Worm (Caenorhabditis elegans): ENCODE data around the gene Y32G9A.12.

DNA sequence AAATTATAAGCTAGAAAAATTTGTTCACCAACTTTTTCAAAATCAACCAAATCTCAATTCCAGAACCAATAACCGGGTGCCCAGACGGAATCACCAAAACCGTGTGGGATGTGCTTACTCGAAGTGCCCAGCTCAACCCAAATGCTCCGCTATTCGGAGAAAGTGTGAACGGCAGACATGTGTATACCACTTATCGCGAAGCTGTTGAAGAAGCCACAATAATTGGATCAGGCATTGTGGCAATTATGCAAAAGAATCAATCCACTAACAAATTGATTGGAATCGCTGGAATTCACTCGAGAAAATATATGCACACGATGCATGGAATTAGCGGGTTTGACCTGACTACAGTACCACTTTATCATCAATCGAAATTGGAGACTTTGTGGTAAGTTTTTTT lies 49.7 kb upstream of the Y32G9A.12 start:
- TF ChIP-seq eyg-1 (tag; optimal IDR thresholded peaks at IDR 0.05) = no peak
- no peak for TF ChIP-seq fkh-10 (GFP tag; optimal IDR thresholded peaks at IDR 0.05)
- no peak for TF ChIP-seq ama-1 (optimal IDR thresholded peaks at IDR 0.05)
- TF ChIP-seq pat-9 (tag; optimal IDR thresholded peaks at IDR 0.05) = no peak
